Fruit fly (Drosophila melanogaster) whole organism, embryonic: Measurements from ENCODE around the gene CheB38b.

Experiments
- Atf6 ChIP-seq: fragments of 200-800 bp; sonication (Bioruptor generic); IDR thresholded peaks from 2 replicates; pipeline ENCODE4 v1.3.6; 2022; ENCODE audit warnings: missing biosample characterization, missing genetic modification characterization
- Awh ChIP-seq: fragments of 200-800 bp; sonication (Bioruptor generic); IDR thresholded peaks from 2 replicates; pipeline ENCODE4, ENCODE4 v1.3.6; 2022; ENCODE audit warnings: missing biosample characterization, missing genetic modification characterization
- Bgb ChIP-seq: fragments of 200-800 bp; sonication (Bioruptor generic); IDR thresholded peaks from 2 replicates; pipeline ENCODE4 v1.3.6; 2022; ENCODE audit warnings: missing biosample characterization, missing genetic modification characterization; ENCODE audit not compliant: partially characterized antibody
- CG10267 ChIP-seq: fragments of 200-800 bp; sonication (Bioruptor generic); optimal IDR thresholded peaks from 2 replicates; lab custom pipeline; 2018; ENCODE audit warnings: missing biosample characterization, mild to moderate bottlenecking, missing genetic modification characterization, moderate library complexity
- CG10321 ChIP-seq: fragments of 200-800 bp; sonication (Bioruptor generic); IDR thresholded peaks from 2 replicates; pipeline ENCODE4 v1.3.6; 2022; ENCODE audit warnings: missing biosample characterization, missing genetic modification characterization
- CG11560 ChIP-seq: fragments of 200-800 bp; sonication (Bioruptor generic); IDR thresholded peaks from 3 replicates; pipeline ENCODE4 v1.3.6; 2022; ENCODE audit warnings: missing biosample characterization, missing genetic modification characterization
- CG12391 ChIP-seq: fragments of 200-800 bp; sonication (Bioruptor generic); optimal IDR thresholded peaks from 3 replicates; lab custom pipeline; 2018; ENCODE audit warnings: missing biosample characterization, mild to moderate bottlenecking, missing genetic modification characterization, moderate library complexity
- CG13287 ChIP-seq: fragments of 200-800 bp; sonication (Bioruptor generic); IDR thresholded peaks from 2 replicates; pipeline ENCODE4 v1.3.6; 2022; ENCODE audit warnings: missing biosample characterization, missing genetic modification characterization; ENCODE audit not compliant: partially characterized antibody
- CG14014 ChIP-seq: fragments of 200-800 bp; sonication (Bioruptor generic); IDR thresholded peaks from 2 replicates; pipeline ENCODE4 v1.3.6; 2022; ENCODE audit warnings: missing biosample characterization, missing genetic modification characterization
- CG14441 ChIP-seq: fragments of 200-800 bp; sonication (Bioruptor generic); IDR thresholded peaks from 2 replicates; pipeline ENCODE4 v1.3.6; 2022; ENCODE audit warnings: missing biosample characterization, missing genetic modification characterization
- CG15696 ChIP-seq: fragments of 200-800 bp; sonication (Bioruptor generic); optimal IDR thresholded peaks from 2 replicates; lab custom pipeline; 2019; ENCODE audit warnings: missing biosample characterization, mild to moderate bottlenecking, missing genetic modification characterization, moderate library complexity
- CG1603 ChIP-seq: fragments of 200-800 bp; sonication (Bioruptor generic); optimal IDR thresholded peaks from 2 replicates; lab custom pipeline; 2019; ENCODE audit warnings: missing biosample characterization, mild to moderate bottlenecking, missing genetic modification characterization, moderate library complexity
- CG17359 ChIP-seq: fragments of 200-800 bp; sonication (Bioruptor generic); optimal IDR thresholded peaks from 3 replicates; lab custom pipeline; 2018; ENCODE audit warnings: missing biosample characterization, mild to moderate bottlenecking, missing genetic modification characterization, moderate library complexity
- CG18764 ChIP-seq: fragments of 200-800 bp; sonication (Bioruptor generic); optimal IDR thresholded peaks from 3 replicates; lab custom pipeline; 2016; ENCODE audit warnings: missing biosample characterization, missing genetic modification characterization
- CG2116 ChIP-seq: fragments of 200-800 bp; sonication (Bioruptor generic); optimal IDR thresholded peaks from 3 replicates; lab custom pipeline; 2018; ENCODE audit warnings: missing biosample characterization, mild to moderate bottlenecking, missing genetic modification characterization
- CG2712 ChIP-seq: fragments of 200-800 bp; optimal IDR thresholded peaks from 3 replicates; lab custom pipeline; 2019; ENCODE audit warnings: missing biosample characterization, mild to moderate bottlenecking, missing genetic modification characterization, moderate library complexity
- CG34376 ChIP-seq: fragments of 200-800 bp; sonication (Bioruptor generic); optimal IDR thresholded peaks from 2 replicates; lab custom pipeline; 2018; ENCODE audit warnings: missing biosample characterization, mild to moderate bottlenecking, missing genetic modification characterization
- CG4404 ChIP-seq: fragments of 200-800 bp; sonication (Bioruptor generic); IDR thresholded peaks from 2 replicates; pipeline ENCODE4 v1.3.6; 2022; ENCODE audit warnings: missing biosample characterization, missing genetic modification characterization
- CG6683 ChIP-seq: fragments of 200-800 bp; sonication (Bioruptor generic); optimal IDR thresholded peaks from 2 replicates; lab custom pipeline; 2017; ENCODE audit warnings: missing biosample characterization, mild to moderate bottlenecking, missing genetic modification characterization, missing genetic modification reagents
- CG6854 ChIP-seq: fragments of 200-800 bp; sonication (Bioruptor generic); optimal IDR thresholded peaks from 3 replicates; lab custom pipeline; 2017; ENCODE audit warnings: missing biosample characterization, mild to moderate bottlenecking, missing genetic modification characterization
- CG8359 ChIP-seq: fragments of 200-800 bp; sonication (Bioruptor generic); optimal IDR thresholded peaks from 2 replicates; lab custom pipeline; 2017; ENCODE audit warnings: missing biosample characterization, mild to moderate bottlenecking, missing genetic modification characterization, borderline replicate concordance
- Dfd ChIP-seq, 2 experiments: fragments of >200 bp; optimal IDR thresholded peaks; 2 replicates each; lab custom pipeline; 2017; ENCODE audit warnings: missing biosample characterization in 2 of 2, missing genetic modification characterization in 2 of 2
- Drgx ChIP-seq: fragments of 200-800 bp; sonication (Bioruptor generic); IDR thresholded peaks from 2 replicates; pipeline ENCODE4 v1.3.6; 2022; ENCODE audit warnings: missing biosample characterization, missing genetic modification characterization
- H15 ChIP-seq: fragments of 200-800 bp; sonication (Bioruptor generic); IDR thresholded peaks from 3 replicates; pipeline ENCODE4 v1.3.6; 2022; ENCODE audit warnings: missing biosample characterization, missing genetic modification characterization
- HHEX ChIP-seq: fragments of 200-800 bp; sonication (Bioruptor generic); optimal IDR thresholded peaks from 3 replicates; lab custom pipeline; 2017; ENCODE audit warnings: missing biosample characterization, mild to moderate bottlenecking, missing genetic modification characterization, missing genetic modification reagents
- Hsf ChIP-seq: fragments of 200-800 bp; sonication (Bioruptor generic); optimal IDR thresholded peaks from 3 replicates; lab custom pipeline; 2016; ENCODE audit warnings: missing biosample characterization, missing genetic modification characterization
- Med ChIP-seq: fragments of 200-800 bp; sonication (Bioruptor generic); peaks from one replicate; lab custom pipeline; 2016; ENCODE audit warnings: missing biosample characterization, missing genetic modification characterization, mild to moderate bottlenecking, inconsistent platforms, moderate library complexity
- Mrtf ChIP-seq: fragments of 200-800 bp; sonication (Bioruptor generic); IDR thresholded peaks from 3 replicates; pipeline ENCODE4 v1.3.6; 2022; ENCODE audit warnings: missing biosample characterization, missing genetic modification characterization
- Myb ChIP-seq: fragments of 200-800 bp; sonication (Bioruptor generic); optimal IDR thresholded peaks from 2 replicates; lab custom pipeline; 2016; ENCODE audit warnings: missing biosample characterization, missing genetic modification characterization
- Rfx ChIP-seq: fragments of 200-800 bp; sonication (Bioruptor generic); IDR thresholded peaks from 2 replicates; pipeline ENCODE4 v1.3.6; 2022; ENCODE audit warnings: missing biosample characterization, missing genetic modification characterization
- Scr ChIP-seq: fragments of 200-800 bp; sonication (Bioruptor generic); IDR thresholded peaks from 2 replicates; pipeline ENCODE4 v1.3.6; 2022; ENCODE audit warnings: missing biosample characterization, missing genetic modification characterization; ENCODE audit not compliant: partially characterized antibody
- Taf1 ChIP-seq: fragments of 200-800 bp; sonication (Bioruptor generic); IDR thresholded peaks from 2 replicates; pipeline ENCODE4 v1.3.6; 2022; ENCODE audit warnings: missing biosample characterization, missing genetic modification characterization
- ara ChIP-seq: fragments of 200-800 bp; sonication (Bioruptor generic); IDR thresholded peaks from 2 replicates; pipeline ENCODE4 v1.3.6; 2022; ENCODE audit warnings: missing biosample characterization, missing genetic modification characterization
- bsh ChIP-seq, 2 experiments: fragments of 200-800 bp; sonication (Bioruptor generic); optimal IDR thresholded peaks; 2 replicates each; lab custom pipeline; 2017 to 2018; ENCODE audit warnings: mild to moderate bottlenecking in 2 of 2, missing biosample characterization in 2 of 2, missing genetic modification characterization in 2 of 2, moderate library complexity in 1 of 2
- ci ChIP-seq: fragments of 200-800 bp; sonication (Bioruptor generic); IDR thresholded peaks from 3 replicates; pipeline ENCODE4 v1.3.6; 2022; ENCODE audit warnings: missing biosample characterization, missing genetic modification characterization
- dati ChIP-seq: fragments of 200-800 bp; sonication (Bioruptor generic); IDR thresholded peaks from 2 replicates; pipeline ENCODE4 v1.3.6; 2022; ENCODE audit warnings: missing biosample characterization, missing genetic modification characterization
- eve ChIP-seq, 2 experiments: fragments of >200 bp; optimal IDR thresholded peaks; 2 replicates each; lab custom pipeline; 2017; ENCODE audit warnings: missing biosample characterization in 2 of 2, missing genetic modification characterization in 2 of 2
- fd3F ChIP-seq: fragments of 200-800 bp; sonication (Bioruptor generic); optimal IDR thresholded peaks from 2 replicates; lab custom pipeline; 2018; ENCODE audit warnings: missing biosample characterization, mild to moderate bottlenecking, missing genetic modification characterization, moderate library complexity
- fd96Cb ChIP-seq: fragments of 200-800 bp; sonication (Bioruptor generic); optimal IDR thresholded peaks from 2 replicates; lab custom pipeline; 2018; ENCODE audit warnings: missing biosample characterization, mild to moderate bottlenecking, missing genetic modification characterization, moderate library complexity
- fu2 ChIP-seq: fragments of 200-800 bp; sonication (Bioruptor generic); optimal IDR thresholded peaks from 2 replicates; lab custom pipeline; 2016; ENCODE audit warnings: missing biosample characterization, missing genetic modification characterization
- hkb ChIP-seq, 2 experiments: fragments of 200-800 bp in 1 of 2; fragments of >200 bp in 1 of 2; sonication (Bioruptor generic) in 1 of 2; IDR thresholded peaks in 1 of 2; optimal IDR thresholded peaks in 1 of 2; 2 replicates each; pipeline versions ENCODE4 v1.3.6 to Lab custom; 2017 to 2022; ENCODE audit warnings: missing biosample characterization in 1 of 2, missing genetic modification characterization in 1 of 2
- lov ChIP-seq, 2 experiments: fragments of 200-800 bp in 1 of 2; fragments of >200 bp in 1 of 2; sonication (Bioruptor generic) in 1 of 2; IDR thresholded peaks in 1 of 2; optimal IDR thresholded peaks in 1 of 2; 2 replicates in 1 of 2; 3 replicates in 1 of 2; pipeline versions ENCODE4 v1.3.6 to Lab custom; 2017 to 2022; ENCODE audit warnings: missing biosample characterization in 1 of 2, missing genetic modification characterization in 1 of 2
- nmo ChIP-seq: fragments of 200-800 bp; sonication (Bioruptor generic); optimal IDR thresholded peaks from 2 replicates; lab custom pipeline; 2018; ENCODE audit warnings: missing biosample characterization, mild to moderate bottlenecking, missing genetic modification characterization, moderate library complexity
- odd ChIP-seq: fragments of 200-800 bp; sonication (Bioruptor generic); optimal IDR thresholded peaks from 2 replicates; lab custom pipeline; 2017; ENCODE audit warnings: missing biosample characterization, mild to moderate bottlenecking, missing genetic modification characterization
- pb ChIP-seq: fragments of 200-800 bp; sonication (Bioruptor generic); optimal IDR thresholded peaks from 3 replicates; lab custom pipeline; 2016; ENCODE audit warnings: missing biosample characterization, missing genetic modification characterization
- ranshi ChIP-seq: fragments of 200-800 bp; sonication (Bioruptor generic); IDR thresholded peaks from 2 replicates; pipeline ENCODE4 v1.3.6; 2022; ENCODE audit warnings: missing biosample characterization, missing genetic modification characterization
- sisA ChIP-seq: fragments of 200-800 bp; sonication (Bioruptor generic); IDR thresholded peaks from 2 replicates; pipeline ENCODE4 v1.3.6; 2022; ENCODE audit warnings: missing biosample characterization, missing genetic modification characterization
- stc ChIP-seq: fragments of 200-800 bp; sonication (Bioruptor generic); IDR thresholded peaks from 2 replicates; pipeline ENCODE4 v1.3.6; 2022; ENCODE audit warnings: missing biosample characterization, missing genetic modification characterization
- stwl ChIP-seq: fragments of 200-800 bp; sonication (Bioruptor generic); optimal IDR thresholded peaks from 3 replicates; lab custom pipeline; 2018; ENCODE audit warnings: missing biosample characterization, mild to moderate bottlenecking, missing genetic modification characterization, moderate library complexity
- usp ChIP-seq: fragments of >200 bp; optimal IDR thresholded peaks from 2 replicates; lab custom pipeline; 2017; ENCODE audit warnings: missing biosample characterization, missing genetic modification characterization

The CheB38b gene

dm6 chr2L:20802839-20803238, 14.2 kb downstream of the CheB38b start (continued):
- TF ChIP-seq stwl (tag; lab: Kevin White, UChicago) = no peak
- TF ChIP-seq Taf1 (GFP tag; lab: Robert Waterston, UW) = no peak
- TF ChIP-seq ci (GFP tag; lab: Robert Waterston, UW) = peak; percentile 42; the same call in 1 of the 3 replicates
- no peak for TF ChIP-seq usp (GFP tag; lab: Kevin White, UChicago)
- TF ChIP-seq sisA = peak; percentile 40
- no peak for TF ChIP-seq pb (GFP tag; lab: Kevin White, UChicago)
- no peak for TF ChIP-seq CG34376
- TF ChIP-seq HHEX (GFP tag; lab: Kevin White, UChicago) = no peak
- peak in 1 of 2 experiments; percentile 0 for TF ChIP-seq bsh (GFP tag; optimal IDR thresholded peaks at IDR 0.05; lab: Kevin White, UChicago)
- no peak for TF ChIP-seq CG15696 (tag; lab: Kevin White, UChicago)
- peak; percentile 9 for TF ChIP-seq CG17359 (tag; lab: Kevin White, UChicago)
- no peak for TF ChIP-seq Atf6 (GFP tag; lab: Robert Waterston, UW)
- TF ChIP-seq Scr (GFP tag; lab: Robert Waterston, UW) = no peak
- no peak for TF ChIP-seq nmo (GFP tag; lab: Kevin White, UChicago)
- TF ChIP-seq fd96Cb (tag; lab: Kevin White, UChicago) = no peak
- no peak for TF ChIP-seq Myb (GFP tag; lab: Kevin White, UChicago)
- TF ChIP-seq CG2116 = no peak
- no peak for TF ChIP-seq CG10321
- TF ChIP-seq lov (optimal IDR thresholded peaks at IDR 0.05; lab: Kevin White, UChicago) = no peak
- no peak for TF ChIP-seq lov (GFP tag; IDR thresholded peaks at IDR 0.05; lab: Robert Waterston, UW)
- no peak for TF ChIP-seq Hsf (GFP tag; lab: Kevin White, UChicago)
- no peak for TF ChIP-seq fd3F (GFP tag; lab: Kevin White, UChicago)
- no peak for TF ChIP-seq CG18764 (GFP tag; lab: Kevin White, UChicago)
- TF ChIP-seq odd = no peak
- TF ChIP-seq CG8359 (GFP tag; lab: Kevin White, UChicago) = no peak
- TF ChIP-seq eve (GFP tag; optimal IDR thresholded peaks at IDR 0.05; lab: Kevin White, UChicago) = no peak
- peak; percentile 24 for TF ChIP-seq Bgb (GFP tag; lab: Robert Waterston, UW)
- TF ChIP-seq CG1603 (tag; lab: Kevin White, UChicago) = peak; percentile 24
- no peak for TF ChIP-seq fu2 (GFP tag; lab: Kevin White, UChicago)
- TF ChIP-seq stc (GFP tag; lab: Robert Waterston, UW) = 0 out of 2 replicates have a peak, but pooled peaks have one; percentile 28
- TF ChIP-seq CG6854 (GFP tag; lab: Kevin White, UChicago) = no peak
- no peak for TF ChIP-seq CG13287 (GFP tag; lab: Robert Waterston, UW)
- TF ChIP-seq CG12391 (tag; lab: Kevin White, UChicago) = peak; percentile 0
- peak; percentile 17; the same call in 1 of the 2 replicates for TF ChIP-seq Awh (GFP tag; lab: Robert Waterston, UW)
- no peak for TF ChIP-seq H15 (GFP tag; lab: Robert Waterston, UW)
- no peak for TF ChIP-seq dati (GFP tag; lab: Robert Waterston, UW)

dm6 chr2L:20802204-20802603, 14.9 kb downstream of the CheB38b start:
- TF ChIP-seq Med (GFP tag; lab: Kevin White, UChicago) (peak; percentile 23), CG11560 (tag; lab: Robert Waterston, UW) (0 out of 3 replicates have a peak, but pooled peaks have one; percentile 20), CG10267 (tag; lab: Kevin White, UChicago) (no peak), Drgx (GFP tag; lab: Robert Waterston, UW) (peak; percentile 83), hkb (optimal IDR thresholded peaks at IDR 0.05; lab: Kevin White, UChicago) (no peak), hkb (GFP tag; IDR thresholded peaks at IDR 0.05; lab: Robert Waterston, UW) (peak; percentile 12; the same call in 1 of the 2 replicates), CG4404 (GFP tag; lab: Robert Waterston, UW) (no peak), Mrtf (GFP tag; lab: Robert Waterston, UW) (peak; percentile 45; the same call in 1 of the 3 replicates), CG2712 (tag; lab: Kevin White, UChicago) (no peak), Dfd (GFP tag; optimal IDR thresholded peaks at IDR 0.05; lab: Kevin White, UChicago) (no peak), ranshi (GFP tag; lab: Robert Waterston, UW) (peak; percentile 28; the same call in 1 of the 2 replicates), ara (no peak), CG6683 (GFP tag; lab: Kevin White, UChicago) (no peak), CG14014 (GFP tag; lab: Robert Waterston, UW) (peak; percentile 35; the same call in 1 of the 2 replicates), Rfx (GFP tag; lab: Robert Waterston, UW) (peak; percentile 33; the same call in 1 of the 2 replicates), CG14441 (GFP tag; lab: Robert Waterston, UW) (peak; percentile 12; the same call in 1 of the 2 replicates)
